Worm (Caenorhabditis elegans): ENCODE measurements around the gene K09A9.6.

DNA sequence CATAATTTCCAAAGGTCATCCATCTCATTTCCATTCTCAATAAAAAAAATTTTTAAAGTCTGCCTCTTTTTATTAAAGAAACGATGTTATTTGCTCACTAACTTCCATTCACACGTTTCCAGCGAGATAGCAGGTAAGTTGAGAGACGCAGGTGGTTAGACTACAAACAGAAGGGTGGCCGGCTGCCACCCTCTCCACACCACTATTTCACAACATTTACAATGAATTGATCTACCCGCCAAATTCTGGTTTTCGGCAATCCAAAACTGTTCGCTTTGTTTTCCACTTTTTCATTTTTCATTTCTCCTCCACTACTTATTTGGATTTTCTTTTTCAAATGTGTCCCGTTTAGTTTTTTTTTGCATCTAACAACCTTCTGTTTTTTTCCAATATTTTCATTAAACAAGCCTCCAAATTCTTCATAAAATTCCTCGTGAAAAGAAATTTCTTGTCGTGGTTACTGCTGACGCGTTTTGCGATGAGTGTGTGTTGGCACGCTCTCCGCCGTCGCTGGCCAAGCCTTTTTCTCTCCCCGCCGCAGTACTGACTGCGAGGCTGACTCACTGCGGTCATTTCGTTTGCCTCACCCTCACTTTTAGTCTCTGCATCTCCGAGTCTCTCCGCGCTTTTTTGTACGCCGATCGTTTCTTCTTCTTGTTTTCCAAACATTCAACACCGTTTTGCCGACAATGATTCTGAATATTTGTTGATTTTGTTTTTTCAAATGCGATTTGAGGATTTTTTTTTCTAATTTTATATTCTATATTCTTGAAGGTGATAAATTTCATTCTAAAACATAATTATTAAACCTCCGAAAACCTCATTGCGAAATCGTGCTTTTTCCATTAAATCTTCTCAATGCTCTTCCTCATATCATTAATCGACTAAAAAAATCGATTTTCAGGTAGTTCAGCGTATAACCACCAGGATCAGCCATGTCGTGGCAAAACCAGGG is 8.8 kb upstream of the K09A9.6 start, which contains the start of gene dyn-1:
- peak; percentile 49 for TF ChIP-seq fos-1 (tag; optimal IDR thresholded peaks at IDR 0.05)
- peak; percentile 39 for TF ChIP-seq lin-15B (tag; optimal IDR thresholded peaks at IDR 0.05)
- TF ChIP-seq unc-62 (GFP tag; optimal IDR thresholded peaks at IDR 0.05): no peak
- peak; percentile 3 for TF ChIP-seq pqm-1 (tag; optimal IDR thresholded peaks at IDR 0.05)
- TF ChIP-seq snpc-4 (tag; optimal IDR thresholded peaks at IDR 0.05): peak; percentile 80
- no peak for TF ChIP-seq ceh-82 (tag; optimal IDR thresholded peaks at IDR 0.05)
- no peak for TF ChIP-seq zag-1 (tag; optimal IDR thresholded peaks at IDR 0.05)
- no peak for TF ChIP-seq ZK546.5 (tag; optimal IDR thresholded peaks at IDR 0.05)
- TF ChIP-seq egl-27 (tag; optimal IDR thresholded peaks at IDR 0.05): no peak
- TF ChIP-seq elt-1 (tag; optimal IDR thresholded peaks at IDR 0.05): no peak

All from whole organism, L3 larva.